Worm (Caenorhabditis elegans) whole organism, late embryonic: ENCODE measurements around the gene Y41C4A.21.

ENCODE experiments used
- C08G9.2 ChIP-seq: sonication (generic microtip); optimal IDR thresholded peaks from 2 replicates; lab custom pipeline; 2016; ENCODE audit warnings: mild to moderate bottlenecking, missing genetic modification characterization, moderate library complexity, missing compliant biosample characterization
- F13H6.1 ChIP-seq: sonication (generic microtip); optimal IDR thresholded peaks from 2 replicates; lab custom pipeline; 2016; ENCODE audit warnings: missing genetic modification characterization, missing compliant biosample characterization
- K02D7.2 ChIP-seq: sonication (generic microtip); optimal IDR thresholded peaks from 2 replicates; lab custom pipeline; 2017; ENCODE audit warnings: mild to moderate bottlenecking, missing genetic modification characterization, missing compliant biosample characterization
- Y22D7AL.16 ChIP-seq: sonication (generic microtip); optimal IDR thresholded peaks from 2 replicates; lab custom pipeline; 2016; ENCODE audit warnings: missing genetic modification characterization, missing compliant biosample characterization
- ahr-1 ChIP-seq: sonication (generic microtip); optimal IDR thresholded peaks from 2 replicates; lab custom pipeline; 2016; ENCODE audit warnings: missing genetic modification characterization, missing compliant biosample characterization
- ceh-14 ChIP-seq: sonication (generic microtip); optimal IDR thresholded peaks from 2 replicates; lab custom pipeline; 2016; ENCODE audit warnings: missing genotype, missing genetic modification characterization, missing compliant biosample characterization
- ceh-18 ChIP-seq: sonication (generic microtip); optimal IDR thresholded peaks from 2 replicates; lab custom pipeline; 2016; ENCODE audit warnings: missing genetic modification characterization, missing compliant biosample characterization
- ceh-19 ChIP-seq: fragments of 200-800 bp; sonication (Bioruptor generic); optimal IDR thresholded peaks from 2 replicates; lab custom pipeline; 2018; ENCODE audit warnings: mild to moderate bottlenecking, missing genetic modification characterization, missing compliant biosample characterization
- ceh-2 ChIP-seq: sonication (generic microtip); optimal IDR thresholded peaks from 2 replicates; lab custom pipeline; 2016; ENCODE audit warnings: missing genotype, missing genetic modification characterization, missing compliant biosample characterization
- ceh-24 ChIP-seq: sonication (generic microtip); optimal IDR thresholded peaks from 2 replicates; lab custom pipeline; 2016; ENCODE audit warnings: mild to moderate bottlenecking, missing genetic modification characterization, missing compliant biosample characterization
- ceh-31 ChIP-seq: sonication (generic microtip); optimal IDR thresholded peaks from 2 replicates; lab custom pipeline; 2016; ENCODE audit warnings: missing genetic modification characterization, missing compliant biosample characterization
- ceh-34 ChIP-seq: sonication (generic microtip); optimal IDR thresholded peaks from 2 replicates; lab custom pipeline; 2016; ENCODE audit warnings: mild to moderate bottlenecking, missing genetic modification characterization, missing compliant biosample characterization
- ceh-45 ChIP-seq: fragments of 200-800 bp; sonication (Bioruptor generic); IDR thresholded peaks from 2 replicates; pipeline ENCODE4 v1.3.6; 2022; ENCODE audit warnings: missing genetic modification reagents, missing genetic modification characterization, missing compliant biosample characterization
- ceh-48 ChIP-seq: sonication (generic microtip); optimal IDR thresholded peaks from 2 replicates; lab custom pipeline; 2016; ENCODE audit warnings: missing genetic modification characterization, inconsistent platforms, missing compliant biosample characterization
- ceh-6 ChIP-seq: fragments of 200-800 bp; sonication (Bioruptor generic); optimal IDR thresholded peaks from 2 replicates; lab custom pipeline; 2018; ENCODE audit warnings: mild to moderate bottlenecking, missing genetic modification characterization, missing compliant biosample characterization
- ceh-9 ChIP-seq: sonication (generic microtip); optimal IDR thresholded peaks from 2 replicates; lab custom pipeline; 2016; ENCODE audit warnings: mild to moderate bottlenecking, missing genetic modification characterization, inconsistent platforms, missing compliant biosample characterization
- che-1 ChIP-seq: sonication (generic microtip); optimal IDR thresholded peaks from 2 replicates; lab custom pipeline; 2016; ENCODE audit warnings: mild to moderate bottlenecking, missing genetic modification characterization, missing compliant biosample characterization
- dmd-4 ChIP-seq: sonication (generic microtip); optimal IDR thresholded peaks from 2 replicates; lab custom pipeline; 2016; ENCODE audit warnings: borderline replicate concordance, missing genetic modification characterization, missing compliant biosample characterization
- ets-4 ChIP-seq: sonication (generic microtip); optimal IDR thresholded peaks from 2 replicates; lab custom pipeline; 2016; ENCODE audit warnings: missing genetic modification characterization, missing compliant biosample characterization
- fkh-10 ChIP-seq: fragments of 150-350 bp; optimal IDR thresholded peaks from 2 replicates; lab custom pipeline; 2014; ENCODE audit warnings: missing biosample characterization, missing genetic modification reagents, missing genetic modification characterization
- fkh-6 ChIP-seq: sonication (generic microtip); optimal IDR thresholded peaks from 2 replicates; lab custom pipeline; 2016; ENCODE audit warnings: missing genetic modification characterization, missing compliant biosample characterization
- hlh-13 ChIP-seq: fragments of 200-800 bp; sonication (Bioruptor generic); optimal IDR thresholded peaks from 2 replicates; lab custom pipeline; 2018; ENCODE audit warnings: mild to moderate bottlenecking, missing genetic modification characterization, missing compliant biosample characterization
- hlh-15 ChIP-seq: sonication (generic microtip); optimal IDR thresholded peaks from 2 replicates; lab custom pipeline; 2016; ENCODE audit warnings: missing genetic modification characterization, missing compliant biosample characterization
- hlh-30 ChIP-seq: sonication (generic microtip); optimal IDR thresholded peaks from 2 replicates; lab custom pipeline; 2017; ENCODE audit warnings: antibody characterized with exemption, missing genetic modification characterization, missing compliant biosample characterization; ENCODE audit not compliant: insufficient read depth
- lim-6 ChIP-seq: sonication (generic microtip); optimal IDR thresholded peaks from 2 replicates; lab custom pipeline; 2016; ENCODE audit warnings: missing genetic modification characterization, missing compliant biosample characterization
- lin-11 ChIP-seq: fragments of 200-800 bp; sonication (Bioruptor generic); optimal IDR thresholded peaks from 2 replicates; lab custom pipeline; 2018; ENCODE audit warnings: mild to moderate bottlenecking, missing genetic modification characterization, missing compliant biosample characterization
- madf-2 ChIP-seq: sonication (generic microtip); optimal IDR thresholded peaks from 2 replicates; lab custom pipeline; 2017; ENCODE audit warnings: missing genetic modification characterization, missing compliant biosample characterization
- mec-3 ChIP-seq: sonication (generic microtip); optimal IDR thresholded peaks from 2 replicates; lab custom pipeline; 2016; ENCODE audit warnings: borderline replicate concordance, missing genetic modification characterization, missing compliant biosample characterization
- nhr-232 ChIP-seq: sonication (generic microtip); optimal IDR thresholded peaks from 2 replicates; lab custom pipeline; 2016; ENCODE audit warnings: missing genetic modification characterization, missing compliant biosample characterization
- odd-2 ChIP-seq: sonication (generic microtip); optimal IDR thresholded peaks from 2 replicates; lab custom pipeline; 2017; ENCODE audit warnings: antibody characterized with exemption, mild to moderate bottlenecking, missing genetic modification characterization, missing compliant biosample characterization
- pat-9 ChIP-seq: fragments of 200-800 bp; sonication (Bioruptor generic); optimal IDR thresholded peaks from 2 replicates; lab custom pipeline; 2018; ENCODE audit warnings: mild to moderate bottlenecking, missing genetic modification characterization, moderate library complexity, missing compliant biosample characterization
- pax-1 ChIP-seq: fragments of 150-350 bp; optimal IDR thresholded peaks from 2 replicates; lab custom pipeline; 2014; ENCODE audit warnings: missing biosample characterization, missing genetic modification characterization
- pha-4 ChIP-seq: fragments of 150-350 bp; optimal IDR thresholded peaks from 2 replicates; lab custom pipeline; 2018; ENCODE audit warnings: missing biosample characterization, missing genetic modification reagents, missing genetic modification characterization
- pqm-1 ChIP-seq: sonication (generic microtip); optimal IDR thresholded peaks from 2 replicates; lab custom pipeline; 2016; ENCODE audit warnings: missing genetic modification characterization, missing compliant biosample characterization
- pros-1 ChIP-seq: fragments of 150-350 bp; optimal IDR thresholded peaks from 2 replicates; lab custom pipeline; 2014; ENCODE audit warnings: missing biosample characterization, missing genetic modification reagents, missing genetic modification characterization
- ref-2 ChIP-seq: sonication (generic microtip); optimal IDR thresholded peaks from 2 replicates; lab custom pipeline; 2016; ENCODE audit warnings: missing genetic modification characterization, missing compliant biosample characterization
- rnt-1 ChIP-seq: sonication (generic microtip); optimal IDR thresholded peaks from 2 replicates; lab custom pipeline; 2016; ENCODE audit warnings: missing genetic modification characterization, missing compliant biosample characterization
- sox-2 ChIP-seq: fragments of 200-800 bp; sonication (Bioruptor generic); IDR thresholded peaks from 2 replicates; pipeline ENCODE4 v1.3.6; 2022; ENCODE audit warnings: missing genetic modification reagents, missing genetic modification characterization, missing compliant biosample characterization
- sox-4 ChIP-seq: sonication (generic microtip); optimal IDR thresholded peaks from 2 replicates; lab custom pipeline; 2017; ENCODE audit warnings: mild to moderate bottlenecking, missing genetic modification characterization, inconsistent platforms, missing compliant biosample characterization
- ttx-3 ChIP-seq: sonication (generic microtip); optimal IDR thresholded peaks from 2 replicates; lab custom pipeline; 2016; ENCODE audit warnings: missing genetic modification reagents, missing genetic modification characterization, missing compliant biosample characterization
- unc-55 ChIP-seq: sonication (generic microtip); optimal IDR thresholded peaks from 2 replicates; lab custom pipeline; 2017; ENCODE audit warnings: missing biosample characterization, missing genetic modification reagents, missing genetic modification characterization
- zip-5 ChIP-seq: sonication (generic microtip); optimal IDR thresholded peaks from 2 replicates; lab custom pipeline; 2016; ENCODE audit warnings: missing genetic modification characterization, missing compliant biosample characterization
- ztf-16 ChIP-seq: sonication (generic microtip); optimal IDR thresholded peaks from 2 replicates; lab custom pipeline; 2017; ENCODE audit warnings: missing genetic modification characterization, missing compliant biosample characterization

Gene Y41C4A.21

ce11 chrIII:11699959-11700358 is 32.2 kb upstream of the Y41C4A.21 start, which contains the start of gene pqn-84:
Gene pqn-84, plus strand, starts transcription at chrIII:11700259.
- TF ChIP-seq madf-2 (tag; lab: Kevin White, UChicago): no peak
- no peak for TF ChIP-seq odd-2 (tag; lab: Kevin White, UChicago)
- TF ChIP-seq ref-2 (tag; lab: Kevin White, UChicago): no peak
- no peak for TF ChIP-seq pax-1 (tag; lab: Kevin White, UChicago)
- TF ChIP-seq pha-4 (tag; lab: Kevin White, UChicago): no peak
- TF ChIP-seq sox-2 (GFP tag; lab: Robert Waterston, UW): no peak
- TF ChIP-seq hlh-30: no peak
- TF ChIP-seq che-1 (tag; lab: Kevin White, UChicago): no peak
- TF ChIP-seq Y22D7AL.16 (tag; lab: Kevin White, UChicago): no peak
- TF ChIP-seq zip-5 (tag; lab: Kevin White, UChicago): no peak

ce11 chrIII:11701863-11702262 is 30.3 kb upstream of the Y41C4A.21 start:
- no peak for TF ChIP-seq pha-4 (tag; lab: Kevin White, UChicago)
- TF ChIP-seq madf-2 (tag; lab: Kevin White, UChicago): no peak
- TF ChIP-seq dmd-4 (tag; lab: Kevin White, UChicago): no peak
- TF ChIP-seq hlh-13 (GFP tag; lab: Kevin White, UChicago): no peak
- no peak for TF ChIP-seq pqm-1
- no peak for TF ChIP-seq unc-55
- TF ChIP-seq ceh-6: peak; percentile 7
- no peak for TF ChIP-seq pros-1
- no peak for TF ChIP-seq ceh-48 (tag; lab: Kevin White, UChicago)
- TF ChIP-seq fkh-10 (GFP tag; lab: Kevin White, UChicago): no peak
- no peak for TF ChIP-seq sox-2 (GFP tag; lab: Robert Waterston, UW)
- TF ChIP-seq ztf-16: no peak
- peak; percentile 17 for TF ChIP-seq mec-3 (tag; lab: Kevin White, UChicago)
- no peak for TF ChIP-seq ceh-31 (tag; lab: Kevin White, UChicago)
- peak; percentile 31 for TF ChIP-seq K02D7.2 (tag; lab: Kevin White, UChicago)
- TF ChIP-seq nhr-232 (tag; lab: Kevin White, UChicago): peak; percentile 6
- no peak for TF ChIP-seq ttx-3 (tag; lab: Kevin White, UChicago)
- TF ChIP-seq pax-1 (tag; lab: Kevin White, UChicago): no peak
- no peak for TF ChIP-seq odd-2 (tag; lab: Kevin White, UChicago)
- TF ChIP-seq ceh-45 (GFP tag; lab: Robert Waterston, UW): 0 out of 2 replicates have a peak, but pooled peaks have one; percentile 4
- no peak for TF ChIP-seq zip-5 (tag; lab: Kevin White, UChicago)

DNA sequence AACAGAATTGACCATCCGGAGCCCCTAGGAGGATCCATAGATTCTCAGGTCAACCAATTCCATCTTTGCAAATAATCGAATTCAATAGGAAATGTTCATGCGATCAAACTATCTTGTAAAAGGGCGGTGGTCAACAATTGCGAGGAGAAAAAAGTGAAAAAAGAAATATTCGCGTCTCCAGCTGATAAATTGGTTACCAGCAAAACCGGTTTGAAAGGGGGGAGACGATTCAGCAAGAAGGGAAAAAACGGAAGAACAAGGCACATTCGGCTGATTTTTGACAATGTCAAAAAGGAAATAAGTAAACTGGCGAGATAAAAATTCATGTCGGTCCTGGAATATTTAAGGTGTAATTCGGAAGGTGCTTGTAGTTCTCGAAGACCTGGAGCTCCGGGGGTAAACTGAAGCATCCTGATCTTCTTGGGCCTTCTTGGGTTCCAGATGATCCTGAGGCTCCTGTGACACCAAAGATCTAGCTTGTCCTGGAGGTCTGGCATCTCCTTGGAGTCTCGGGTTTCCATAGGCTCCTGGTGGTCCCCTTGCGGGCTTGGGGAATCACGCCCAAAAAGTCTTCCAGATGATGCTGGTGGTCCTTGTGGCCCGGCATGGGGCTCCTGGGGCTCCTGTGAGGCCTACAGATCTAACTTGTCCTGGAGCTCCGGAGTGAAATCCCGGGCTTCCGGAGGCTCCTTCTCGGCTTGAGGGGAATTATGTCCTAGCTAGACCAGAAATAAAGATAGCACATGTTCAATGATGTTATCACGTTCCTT is 29.0 kb upstream of the Y41C4A.21 start:
- TF ChIP-seq che-1 (tag; lab: Kevin White, UChicago) (no peak), C08G9.2 (no peak), sox-4 (tag; lab: Kevin White, UChicago) (no peak), ceh-19 (GFP tag; lab: Kevin White, UChicago) (no peak), hlh-15 (tag; lab: Kevin White, UChicago) (no peak), ztf-16 (no peak), lim-6 (tag; lab: Kevin White, UChicago) (no peak), ceh-9 (tag; lab: Kevin White, UChicago) (no peak), ceh-34 (tag; lab: Kevin White, UChicago) (no peak), ceh-48 (tag; lab: Kevin White, UChicago) (no peak), ceh-2 (tag; lab: Kevin White, UChicago) (no peak), rnt-1 (tag; lab: Kevin White, UChicago) (no peak), ceh-14 (tag; lab: Kevin White, UChicago) (no peak)

DNA sequence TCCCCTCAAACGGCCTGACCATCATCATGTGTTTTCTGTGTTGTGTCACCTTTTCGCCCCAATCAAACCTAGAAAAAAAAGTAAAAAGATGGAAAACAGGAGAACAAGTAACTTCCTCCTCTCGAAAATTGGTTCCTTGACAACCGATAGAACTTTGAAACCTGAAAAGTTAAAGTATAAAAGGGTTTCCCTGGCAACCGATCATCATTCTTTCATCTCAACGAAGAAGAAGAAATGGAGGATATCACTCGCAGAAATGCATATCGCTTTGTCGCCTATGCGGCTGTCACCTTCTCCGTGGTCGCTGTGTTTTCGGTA is 28.4 kb upstream of the Y41C4A.21 start, which contains the start of gene col-95:
TSS of gene col-95 (plus strand) at position 219 of the 318 bp plus-strand sequence.
- TF ChIP-seq Y22D7AL.16 (tag; lab: Kevin White, UChicago) (no peak), ceh-24 (tag; lab: Kevin White, UChicago) (no peak), ets-4 (no peak), fkh-6 (tag; lab: Kevin White, UChicago) (no peak), ttx-3 (tag; lab: Kevin White, UChicago) (no peak), ceh-45 (GFP tag; lab: Robert Waterston, UW) (no peak), lin-11 (no peak), madf-2 (tag; lab: Kevin White, UChicago) (no peak), mec-3 (tag; lab: Kevin White, UChicago) (no peak), F13H6.1 (tag; lab: Kevin White, UChicago) (no peak), ceh-31 (tag; lab: Kevin White, UChicago) (no peak), C08G9.2 (no peak), ahr-1 (tag; lab: Kevin White, UChicago) (no peak), zip-5 (tag; lab: Kevin White, UChicago) (no peak), pat-9 (no peak), ceh-2 (tag; lab: Kevin White, UChicago) (no peak), dmd-4 (tag; lab: Kevin White, UChicago) (no peak), ceh-18 (tag; lab: Kevin White, UChicago) (no peak), hlh-30 (no peak), ceh-48 (tag; lab: Kevin White, UChicago) (no peak)
- TF ChIP-seq, all 69 proteins: peak for 0
